Fruit fly (Drosophila melanogaster): ENCODE measurements around the gene Cds.
A peak's percentile ranks its signal among the peaks of the same experiment; 100 is the strongest.

The Cds gene

DNA sequence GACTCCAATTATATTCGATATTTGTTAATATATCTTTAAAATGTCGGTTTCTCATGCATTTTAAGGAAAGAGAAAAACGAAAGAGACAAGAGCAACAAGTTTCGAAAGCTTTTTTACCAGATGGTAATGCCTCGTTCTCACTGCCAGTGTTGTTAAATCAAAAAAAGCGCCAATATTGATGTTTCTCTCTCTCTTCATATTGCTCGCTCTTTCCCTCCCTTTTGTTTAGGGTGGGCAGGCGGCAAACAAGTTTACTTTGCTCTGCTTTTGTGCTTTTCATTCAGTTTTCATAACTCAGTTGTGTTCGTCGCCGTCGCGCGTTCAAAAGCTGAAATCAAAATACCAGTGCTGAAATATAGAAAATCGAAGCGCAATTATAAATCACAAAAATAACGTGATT lies 45.7 kb upstream of the Cds start (continued):
- TF ChIP-seq Hmr (GFP tag; optimal IDR thresholded peaks at IDR 0.05) (peak; percentile 69), CG15514 (GFP tag; optimal IDR thresholded peaks at IDR 0.05) (peak; percentile 66), schlank (tag; optimal IDR thresholded peaks at IDR 0.05) (peak; percentile 17), CG17359 (tag; optimal IDR thresholded peaks at IDR 0.05) (peak; percentile 42), CG12299 (tag; optimal IDR thresholded peaks at IDR 0.05) (peak; percentile 57), sisA (GFP tag; IDR thresholded peaks at IDR 0.05) (no peak), gt (GFP tag; IDR thresholded peaks at IDR 0.05) (no peak), CG18619 (GFP tag; optimal IDR thresholded peaks at IDR 0.05) (peak; percentile 45), Atf3 (GFP tag; optimal IDR thresholded peaks at IDR 0.05) (no peak), seq (GFP tag; IDR thresholded peaks at IDR 0.05) (peak; percentile 36; the same call in 1 of the 2 replicates), CG1603 (tag; optimal IDR thresholded peaks at IDR 0.05) (peak; percentile 40), org-1 (GFP tag; optimal IDR thresholded peaks at IDR 0.05) (no peak), Spps (tag; optimal IDR thresholded peaks at IDR 0.05) (no peak), fd3F (GFP tag; optimal IDR thresholded peaks at IDR 0.05) (no peak), mam (GFP tag; optimal IDR thresholded peaks at IDR 0.05) (peak; percentile 42), Eip74EF (GFP tag; optimal IDR thresholded peaks at IDR 0.05) (peak in 1 of 2 experiments; percentile 20), tup (GFP tag; optimal IDR thresholded peaks at IDR 0.05) (peak; percentile 6), lab (GFP tag; optimal IDR thresholded peaks at IDR 0.05) (peak; percentile 89), CG13424 (tag; optimal IDR thresholded peaks at IDR 0.05) (no peak), Hr78 (GFP tag; optimal IDR thresholded peaks at IDR 0.05) (no peak), Ada2b (GFP tag; IDR thresholded peaks at IDR 0.05) (no peak), nmo (GFP tag; optimal IDR thresholded peaks at IDR 0.05) (no peak), CG18476 (GFP tag; optimal IDR thresholded peaks at IDR 0.05) (no peak), CG10321 (GFP tag; IDR thresholded peaks at IDR 0.05) (0 out of 2 replicates have a peak, but pooled peaks have one; percentile 6), CG1529 (GFP tag; optimal IDR thresholded peaks at IDR 0.05) (peak; percentile 29), zen (tag; optimal IDR thresholded peaks at IDR 0.05) (no peak), CG9817 (tag; optimal IDR thresholded peaks at IDR 0.05) (no peak), Nf-YC (tag; optimal IDR thresholded peaks at IDR 0.05) (peak; percentile 44), CG13894 (tag; optimal IDR thresholded peaks at IDR 0.05) (peak; percentile 60), Usf (GFP tag; optimal IDR thresholded peaks at IDR 0.05) (no peak), CG12071 (GFP tag; optimal IDR thresholded peaks at IDR 0.05) (peak; percentile 61), CG3407 (GFP tag; optimal IDR thresholded peaks at IDR 0.05) (no peak), HLH3B (GFP tag; IDR thresholded peaks at IDR 0.05) (no peak; the same call in 1 of the 2 replicates), TFAM (GFP tag; optimal IDR thresholded peaks at IDR 0.05) (no peak), CG16863 (GFP tag; optimal IDR thresholded peaks at IDR 0.05) (no peak), CG2889 (GFP tag; IDR thresholded peaks at IDR 0.05) (no peak), E2f1 (GFP tag; IDR thresholded peaks at IDR 0.05) (peak; percentile 31; the same call in 1 of the 2 replicates), CG34422 (GFP tag; IDR thresholded peaks at IDR 0.05) (peak; percentile 48; the same call in 1 of the 3 replicates), CG9932 (GFP tag; IDR thresholded peaks at IDR 0.05) (no peak; the same call in 1 of the 2 replicates), lbe (GFP tag; optimal IDR thresholded peaks at IDR 0.05) (peak; percentile 92), kni (GFP tag; optimal IDR thresholded peaks at IDR 0.05) (no peak), caup (GFP tag; optimal IDR thresholded peaks at IDR 0.05; ENCODE audit: severe bottlenecking) (peak; percentile 79), CG17385 (GFP tag; optimal IDR thresholded peaks at IDR 0.05) (peak; percentile 64), prd (optimal IDR thresholded peaks at IDR 0.05) (no peak), prd (GFP tag; IDR thresholded peaks at IDR 0.05) (no peak), bab2 (GFP tag; optimal IDR thresholded peaks at IDR 0.05) (peak; percentile 1), Doc2 (GFP tag; IDR thresholded peaks at IDR 0.05) (no peak), CG43689 (GFP tag; IDR thresholded peaks at IDR 0.05) (no peak), CG14710 (tag; optimal IDR thresholded peaks at IDR 0.05) (no peak), CG7987 (GFP tag; optimal IDR thresholded peaks at IDR 0.05) (peak; percentile 78)
